Worm (Caenorhabditis elegans) whole organism, early embryonic: ENCODE results near the gene unc-60.

Experiments
- B0310.2 ChIP-seq: sonication (generic microtip); optimal IDR thresholded peaks from 2 replicates; lab custom pipeline; 2016; ENCODE audit warnings: mild to moderate bottlenecking, missing genetic modification characterization, missing compliant biosample characterization
- F13C5.2 ChIP-seq: sonication (generic microtip); optimal IDR thresholded peaks from 2 replicates; lab custom pipeline; 2017; ENCODE audit warnings: mild to moderate bottlenecking, missing genetic modification characterization, inconsistent platforms, missing compliant biosample characterization
- aly-1 ChIP-seq: sonication (generic microtip); optimal IDR thresholded peaks from 2 replicates; lab custom pipeline; 2016; ENCODE audit warnings: missing genetic modification characterization, missing compliant biosample characterization
- ama-1 ChIP-seq: fragments of 150-350 bp; optimal IDR thresholded peaks from 2 replicates; lab custom pipeline; 2014
- ceh-13 ChIP-seq: fragments of 200-800 bp; sonication (Bioruptor generic); optimal IDR thresholded peaks from 2 replicates; lab custom pipeline; 2018; ENCODE audit warnings: mild to moderate bottlenecking, missing genetic modification characterization, missing compliant biosample characterization
- ceh-36 ChIP-seq: sonication (generic microtip); optimal IDR thresholded peaks from 2 replicates; lab custom pipeline; 2016; ENCODE audit warnings: missing genetic modification characterization, inconsistent platforms, missing compliant biosample characterization
- ets-7 ChIP-seq: sonication (generic microtip); optimal IDR thresholded peaks from 2 replicates; lab custom pipeline; 2016; ENCODE audit warnings: missing genotype, missing genetic modification characterization, missing compliant biosample characterization
- flt-1 ChIP-seq: fragments of 200-800 bp; sonication (Bioruptor generic); IDR thresholded peaks from 2 replicates; pipeline ENCODE4 v1.3.6; 2022; ENCODE audit warnings: missing genetic modification characterization, missing compliant biosample characterization
- hmbx-1 ChIP-seq: sonication (generic microtip); optimal IDR thresholded peaks from 2 replicates; lab custom pipeline; 2016; ENCODE audit warnings: mild to moderate bottlenecking, missing genetic modification characterization, missing compliant biosample characterization
- hmg-4 ChIP-seq: fragments of 200-800 bp; sonication (Bioruptor generic); optimal IDR thresholded peaks from 2 replicates; lab custom pipeline; 2018; ENCODE audit warnings: mild to moderate bottlenecking, missing genetic modification characterization, missing compliant biosample characterization
- hnd-1 ChIP-seq: sonication (generic microtip); optimal IDR thresholded peaks from 2 replicates; lab custom pipeline; 2016; ENCODE audit warnings: missing genetic modification characterization, missing compliant biosample characterization
- pes-1 ChIP-seq: fragments of 200-800 bp; sonication (Bioruptor generic); IDR thresholded peaks from 2 replicates; pipeline ENCODE4 v1.3.6; 2022; ENCODE audit warnings: missing genetic modification reagents, missing genetic modification characterization, missing compliant biosample characterization
- scrt-1 ChIP-seq: fragments of 200-800 bp; sonication (Bioruptor generic); IDR thresholded peaks from 2 replicates; pipeline ENCODE4 v1.3.6; 2022; ENCODE audit warnings: missing genetic modification characterization, missing compliant biosample characterization
- sea-1 ChIP-seq: fragments of 200-800 bp; sonication (Bioruptor generic); conservative IDR thresholded peaks from 2 replicates; pipeline ENCODE4 v1.3.6; 2022; ENCODE audit warnings: missing genetic modification characterization, missing compliant biosample characterization
- tbx-11 ChIP-seq: fragments of 200-800 bp; sonication (Bioruptor generic); IDR thresholded peaks from 2 replicates; pipeline ENCODE4 v1.3.6; 2022; ENCODE audit warnings: missing genetic modification characterization, missing compliant biosample characterization
- tbx-37 ChIP-seq: fragments of 200-800 bp; sonication (Bioruptor generic); conservative IDR thresholded peaks from 2 replicates; pipeline ENCODE4 v1.3.6; 2022; ENCODE audit warnings: missing genetic modification reagents, missing genetic modification characterization, missing compliant biosample characterization
- tra-4 ChIP-seq: sonication (generic microtip); optimal IDR thresholded peaks from 2 replicates; lab custom pipeline; 2017; ENCODE audit warnings: missing genetic modification characterization, missing compliant biosample characterization

unc-60 gene

ce11 chrV:1480841-1481240, 6.0 kb downstream of the unc-60 start:
- TF ChIP-seq pes-1 (GFP tag; lab: Robert Waterston, UW) (no peak), hmbx-1 (tag; lab: Kevin White, UChicago) (no peak), B0310.2 (tag; lab: Kevin White, UChicago) (no peak), ceh-13 (GFP tag; lab: Kevin White, UChicago) (no peak)

ce11 chrV:1481742-1482141, 6.9 kb downstream of the unc-60 start, which contains the start of gene C38C3.4:
C38C3.4 (plus strand) TSS chrV:1482042.
- TF ChIP-seq hnd-1 (tag; lab: Kevin White, UChicago) (no peak), ceh-36 (peak; percentile 57)

ce11 chrV:1486031-1486430, 11.1 kb downstream of the unc-60 start:
- TF ChIP-seq F13C5.2 (tag; lab: Kevin White, UChicago) (no peak), ets-7 (tag; lab: Kevin White, UChicago) (no peak), pes-1 (GFP tag; lab: Robert Waterston, UW) (no peak), flt-1 (GFP tag; lab: Robert Waterston, UW) (no peak)

ce11 chrV:1487262-1487661, 12.4 kb downstream of the unc-60 start:
- TF ChIP-seq ama-1, result no peak
- no peak for TF ChIP-seq tbx-11
- TF ChIP-seq tra-4 (tag; lab: Kevin White, UChicago), result no peak
- TF ChIP-seq pes-1 (GFP tag; lab: Robert Waterston, UW), result no peak
- no peak for TF ChIP-seq scrt-1 (GFP tag; lab: Robert Waterston, UW)
- no peak for TF ChIP-seq hmbx-1 (tag; lab: Kevin White, UChicago)
- no peak for TF ChIP-seq aly-1
- no peak for TF ChIP-seq hnd-1 (tag; lab: Kevin White, UChicago)
- no peak for TF ChIP-seq ceh-13 (GFP tag; lab: Kevin White, UChicago)
- TF ChIP-seq B0310.2 (tag; lab: Kevin White, UChicago), result no peak
- no peak for TF ChIP-seq F13C5.2 (tag; lab: Kevin White, UChicago)
- TF ChIP-seq tbx-37 (GFP tag; lab: Robert Waterston, UW), result no peak
- no peak for TF ChIP-seq hmg-4 (GFP tag; lab: Kevin White, UChicago)
- no peak for TF ChIP-seq ets-7 (tag; lab: Kevin White, UChicago)
- TF ChIP-seq ceh-36, result no peak
- no peak for TF ChIP-seq flt-1 (GFP tag; lab: Robert Waterston, UW)
- no peak for TF ChIP-seq sea-1 (GFP tag; lab: Robert Waterston, UW)

ce11 chrV:1488642-1489041, 13.8 kb downstream of the unc-60 start:
- TF ChIP-seq F13C5.2 (tag; lab: Kevin White, UChicago) (no peak), pes-1 (GFP tag; lab: Robert Waterston, UW) (no peak), B0310.2 (tag; lab: Kevin White, UChicago) (no peak), aly-1 (no peak), tbx-11 (no peak), ceh-36 (no peak), flt-1 (GFP tag; lab: Robert Waterston, UW) (no peak), scrt-1 (GFP tag; lab: Robert Waterston, UW) (no peak), hnd-1 (tag; lab: Kevin White, UChicago) (no peak), tra-4 (tag; lab: Kevin White, UChicago) (no peak), hmbx-1 (tag; lab: Kevin White, UChicago) (no peak), ceh-13 (GFP tag; lab: Kevin White, UChicago) (no peak), ama-1 (no peak), ets-7 (tag; lab: Kevin White, UChicago) (no peak), hmg-4 (GFP tag; lab: Kevin White, UChicago) (no peak)

ce11 chrV:1490874-1491273, 16.0 kb downstream of the unc-60 start:
- peak; percentile 80 for TF ChIP-seq ceh-36

ce11 chrV:1491510-1491909, 16.6 kb downstream of the unc-60 start, which contains the start of gene C38C3.6:
C38C3.6 (minus strand) TSS chrV:1491610.
- TF ChIP-seq hnd-1 (tag; lab: Kevin White, UChicago), result no peak
- no peak for TF ChIP-seq tra-4 (tag; lab: Kevin White, UChicago)
- TF ChIP-seq hmbx-1 (tag; lab: Kevin White, UChicago), result no peak
- TF ChIP-seq sea-1 (GFP tag; lab: Robert Waterston, UW), result no peak
- TF ChIP-seq tbx-37 (GFP tag; lab: Robert Waterston, UW), result no peak
- TF ChIP-seq F13C5.2 (tag; lab: Kevin White, UChicago), result no peak
- no peak for TF ChIP-seq ceh-36
- TF ChIP-seq pes-1 (GFP tag; lab: Robert Waterston, UW), result no peak
- no peak for TF ChIP-seq tbx-11
- no peak for TF ChIP-seq ama-1
- no peak for TF ChIP-seq ceh-13 (GFP tag; lab: Kevin White, UChicago)

ce11 chrV:1494469-1494868, 19.6 kb downstream of the unc-60 start, which contains the start of gene spig-7:
spig-7 (plus strand) TSS chrV:1494769.
- no peak for TF ChIP-seq tbx-37 (GFP tag; lab: Robert Waterston, UW)
- TF ChIP-seq tra-4 (tag; lab: Kevin White, UChicago), result no peak
- TF ChIP-seq hmbx-1 (tag; lab: Kevin White, UChicago), result no peak
- TF ChIP-seq B0310.2 (tag; lab: Kevin White, UChicago), result no peak
- no peak for TF ChIP-seq hnd-1 (tag; lab: Kevin White, UChicago)
- no peak for TF ChIP-seq aly-1
- TF ChIP-seq ama-1, result no peak
- TF ChIP-seq flt-1 (GFP tag; lab: Robert Waterston, UW), result no peak
- no peak for TF ChIP-seq ceh-13 (GFP tag; lab: Kevin White, UChicago)
- TF ChIP-seq scrt-1 (GFP tag; lab: Robert Waterston, UW), result no peak
- TF ChIP-seq hmg-4 (GFP tag; lab: Kevin White, UChicago), result no peak
